Worm (Caenorhabditis elegans) whole organism, young adult: ENCODE results near the gene tbc-17.

Source experiments
- F49E8.2 ChIP-seq: sonication (generic microtip); optimal IDR thresholded peaks from 3 replicates; lab custom pipeline; 2017; ENCODE audit warnings: missing genetic modification characterization, mild to moderate bottlenecking, missing compliant biosample characterization, antibody characterized with exemption, moderate library complexity; ENCODE audit not compliant: insufficient read depth
- ama-1 ChIP-seq, 3 experiments: fragments of 150-350 bp in 1 of 3; sonication (generic microtip) in 2 of 3; optimal IDR thresholded peaks; 2 replicates each; lab custom pipeline; 2014 to 2018; ENCODE audit warnings: missing biosample characterization in 2 of 3, missing genetic modification characterization in 2 of 3, missing genetic modification reagents in 2 of 3
- attf-3 ChIP-seq: fragments of 200-800 bp; sonication (Bioruptor generic); conservative IDR thresholded peaks from 2 replicates; pipeline ENCODE4 v1.3.6; 2022; ENCODE audit warnings: missing genetic modification reagents, missing genetic modification characterization, missing compliant biosample characterization
- him-1 ChIP-seq: sonication (generic microtip); optimal IDR thresholded peaks from 2 replicates; lab custom pipeline; 2016; ENCODE audit warnings: missing genotype, missing genetic modification reagents, missing genetic modification characterization, missing compliant biosample characterization
- snpc-4 ChIP-seq, 5 experiments: fragments of 150-350 bp in 1 of 5; sonication (generic microtip) in 4 of 5; optimal IDR thresholded peaks; 2 replicates each; lab custom pipeline; 2014 to 2018; ENCODE audit warnings: missing genetic modification characterization in 5 of 5, missing biosample characterization in 3 of 5, antibody characterized with exemption in 2 of 5, mild to moderate bottlenecking in 2 of 5, missing compliant biosample characterization in 2 of 5, missing genotype in 2 of 5, moderate library complexity in 2 of 5, missing genetic modification reagents in 1 of 5
- tbp1 ChIP-seq: fragments of 200-800 bp; sonication (Bioruptor generic); optimal IDR thresholded peaks from 2 replicates; lab custom pipeline; 2018; ENCODE audit warnings: mild to moderate bottlenecking, missing genetic modification characterization, missing compliant biosample characterization
- ztf-22 ChIP-seq: fragments of 200-800 bp; sonication (Bioruptor generic); optimal IDR thresholded peaks from 2 replicates; lab custom pipeline; 2018; ENCODE audit warnings: mild to moderate bottlenecking, missing genetic modification characterization, moderate library complexity, missing compliant biosample characterization

ce11 chrII:12729952-12730351, 35.7 kb downstream of the tbc-17 start:
- TF ChIP-seq ztf-22 (GFP tag; lab: Kevin White, UChicago) (no peak), ama-1 (optimal IDR thresholded peaks at IDR 0.05; lab: Kevin White, UChicago) (no peak), ama-1 (GFP tag; optimal IDR thresholded peaks at IDR 0.05; lab: Kevin White, UChicago) (no peak), tbp1 (GFP tag; lab: Kevin White, UChicago) (no peak), attf-3 (GFP tag; lab: Robert Waterston, UW) (no peak), snpc-4 (GFP tag; optimal IDR thresholded peaks at IDR 0.05; lab: Kevin White, UChicago) (no peak), snpc-4 (tag; optimal IDR thresholded peaks at IDR 0.05; lab: Kevin White, UChicago) (no peak), him-1 (tag; lab: Kevin White, UChicago) (no peak), F49E8.2 (no peak)
